Fruit fly (Drosophila melanogaster) whole organism, wandering third instar larva: Measurements from ENCODE around the gene Surf1.

Experiments used
- Abd-B ChIP-seq: fragments of >200 bp; optimal IDR thresholded peaks from 2 replicates; lab custom pipeline; 2017; ENCODE audit warnings: missing biosample characterization, missing genetic modification characterization
- CG32264 ChIP-seq: fragments of 200-800 bp; sonication (Bioruptor generic); optimal IDR thresholded peaks from 2 replicates; lab custom pipeline; 2016; ENCODE audit warnings: missing biosample characterization, missing genetic modification characterization
- CG9705 ChIP-seq: fragments of 200-800 bp; sonication (Bioruptor generic); optimal IDR thresholded peaks from 2 replicates; lab custom pipeline; 2018; ENCODE audit warnings: missing biosample characterization, mild to moderate bottlenecking, missing genetic modification characterization
- CrebA ChIP-seq: fragments of 200-800 bp; sonication (Bioruptor generic); optimal IDR thresholded peaks from 2 replicates; lab custom pipeline; 2016; ENCODE audit warnings: missing biosample characterization, mild to moderate bottlenecking, missing genetic modification characterization, borderline replicate concordance
- Dif ChIP-seq: fragments of 200-275, 200-300 bp; sonication (Bioruptor generic); optimal IDR thresholded peaks from 2 replicates; lab custom pipeline; 2018; ENCODE audit warnings: missing biosample characterization, missing genetic modification characterization; ENCODE audit not compliant: partially characterized antibody
- HLH106 ChIP-seq: fragments of 200-800 bp; optimal IDR thresholded peaks from 3 replicates; lab custom pipeline; 2019; ENCODE audit warnings: missing biosample characterization, mild to moderate bottlenecking, missing genetic modification characterization, moderate library complexity
- Hnf4 ChIP-seq: fragments of 200-800 bp; sonication (Bioruptor generic); optimal IDR thresholded peaks from 2 replicates; lab custom pipeline; 2016; ENCODE audit warnings: missing biosample characterization, mild to moderate bottlenecking, missing genetic modification characterization
- Hr78 ChIP-seq: fragments of >200 bp; optimal IDR thresholded peaks from 2 replicates; lab custom pipeline; 2017; ENCODE audit warnings: missing biosample characterization, missing genetic modification characterization
- Hr83 ChIP-seq: fragments of 200-300 bp; sonication (Bioruptor generic); optimal IDR thresholded peaks from 2 replicates; lab custom pipeline; 2016; ENCODE audit warnings: missing biosample characterization, mild to moderate bottlenecking, missing genetic modification characterization, moderate library complexity; ENCODE audit not compliant: poor library complexity, severe bottlenecking
- Jra ChIP-seq: sonication (Bioruptor generic); optimal IDR thresholded peaks from 2 replicates; lab custom pipeline; 2016; ENCODE audit warnings: missing biosample characterization, missing genetic modification characterization
- Mio ChIP-seq: sonication (Bioruptor generic); optimal IDR thresholded peaks from 2 replicates; lab custom pipeline; 2016; ENCODE audit warnings: missing biosample characterization, missing genetic modification characterization
- Myc ChIP-seq: fragments of >200 bp; optimal IDR thresholded peaks from 2 replicates; lab custom pipeline; 2017
- OdsH ChIP-seq: fragments of 200-800 bp; sonication (Bioruptor generic); optimal IDR thresholded peaks from 2 replicates; lab custom pipeline; 2016; ENCODE audit warnings: missing biosample characterization, mild to moderate bottlenecking, missing genetic modification characterization
- Sp1 ChIP-seq: fragments of 200-800 bp; sonication (Bioruptor generic); optimal IDR thresholded peaks from 3 replicates; lab custom pipeline; 2019; ENCODE audit warnings: missing biosample characterization, mild to moderate bottlenecking, missing genetic modification characterization, moderate library complexity
- Vsx2 ChIP-seq: fragments of 200-300, 225-300 bp; sonication (Bioruptor generic); optimal IDR thresholded peaks from 2 replicates; lab custom pipeline; 2018; ENCODE audit warnings: missing biosample characterization, missing genetic modification characterization; ENCODE audit not compliant: partially characterized antibody
- dl ChIP-seq, 2 experiments: fragments of 175-275, 200-275 bp in 1 of 2; fragments of 200-275 bp in 1 of 2; sonication (Bioruptor generic); optimal IDR thresholded peaks; lab custom pipeline; 2018; ENCODE audit warnings: mild to moderate bottlenecking in 2 of 2, missing biosample characterization in 2 of 2, missing genetic modification characterization in 2 of 2, moderate library complexity in 2 of 2; ENCODE audit not compliant: partially characterized antibody in 2 of 2, insufficient read depth in 1 of 2
- dsf ChIP-seq: sonication (Bioruptor generic); optimal IDR thresholded peaks from 2 replicates; lab custom pipeline; 2016; ENCODE audit warnings: missing biosample characterization, missing genetic modification characterization, borderline replicate concordance
- ey ChIP-seq: fragments of 200-800 bp; sonication (Bioruptor generic); optimal IDR thresholded peaks from 2 replicates; lab custom pipeline; 2016; ENCODE audit warnings: missing biosample characterization, missing genetic modification characterization
- foxo ChIP-seq, 2 experiments: fragments of 200-800 bp; sonication (Bioruptor generic); optimal IDR thresholded peaks; 2 replicates in 1 of 2; 3 replicates in 1 of 2; lab custom pipeline; 2016 to 2017; ENCODE audit warnings: missing biosample characterization in 2 of 2, missing genetic modification characterization in 2 of 2
- h ChIP-seq: fragments of 200-800 bp; sonication (Bioruptor generic); optimal IDR thresholded peaks from 3 replicates; lab custom pipeline; 2016; ENCODE audit warnings: missing biosample characterization, mild to moderate bottlenecking, missing genetic modification characterization
- jim ChIP-seq: fragments of 175-275, 200-325 bp; sonication (Bioruptor generic); optimal IDR thresholded peaks from 2 replicates; lab custom pipeline; 2016; ENCODE audit warnings: missing biosample characterization, mild to moderate bottlenecking, missing genetic modification characterization
- pan ChIP-seq: fragments of >200 bp; optimal IDR thresholded peaks from 2 replicates; lab custom pipeline; 2017
- rgr ChIP-seq: fragments of 200-800 bp; sonication (Bioruptor generic); optimal IDR thresholded peaks from 3 replicates; lab custom pipeline; 2016; ENCODE audit warnings: missing biosample characterization, mild to moderate bottlenecking, missing genetic modification characterization
- sv ChIP-seq: fragments of 200-800 bp; sonication (Bioruptor generic); optimal IDR thresholded peaks from 3 replicates; lab custom pipeline; 2016; ENCODE audit warnings: missing biosample characterization, missing genetic modification characterization
- tai ChIP-seq: sonication (Bioruptor generic); optimal IDR thresholded peaks from 2 replicates; lab custom pipeline; 2016; ENCODE audit warnings: missing biosample characterization, missing genetic modification characterization

Surf1 gene

DNA sequence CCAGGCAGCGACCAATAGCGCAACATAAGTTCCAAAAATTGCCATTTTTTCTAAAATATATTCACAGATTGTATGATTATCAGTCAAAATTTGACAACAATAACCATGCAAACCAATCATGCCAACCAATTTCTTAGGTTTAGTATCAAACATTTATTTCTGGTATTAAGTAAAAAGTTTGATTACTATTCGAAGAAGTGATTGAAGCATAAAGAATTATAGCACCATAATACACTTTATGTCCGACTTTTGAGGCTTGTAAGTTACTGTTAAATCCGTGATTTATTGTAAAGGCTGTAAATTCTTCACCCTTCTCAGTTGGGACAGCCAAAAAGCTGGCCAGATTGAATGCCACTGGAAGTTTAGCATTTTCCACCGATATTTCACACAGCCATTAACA, 26.3 kb upstream of the Surf1 start, which contains the start of gene CG45413:
TSS of gene CG45413 (minus strand) at position 101 of the 400 bp plus-strand sequence.
- TF ChIP-seq Abd-B (GFP tag; lab: Kevin White, UChicago), result no peak
- TF ChIP-seq Hr83 (GFP tag; lab: Kevin White, UChicago), result no peak
- TF ChIP-seq tai (GFP tag; lab: Kevin White, UChicago), result no peak
- TF ChIP-seq CrebA, result no peak
- no peak for TF ChIP-seq rgr

DNA sequence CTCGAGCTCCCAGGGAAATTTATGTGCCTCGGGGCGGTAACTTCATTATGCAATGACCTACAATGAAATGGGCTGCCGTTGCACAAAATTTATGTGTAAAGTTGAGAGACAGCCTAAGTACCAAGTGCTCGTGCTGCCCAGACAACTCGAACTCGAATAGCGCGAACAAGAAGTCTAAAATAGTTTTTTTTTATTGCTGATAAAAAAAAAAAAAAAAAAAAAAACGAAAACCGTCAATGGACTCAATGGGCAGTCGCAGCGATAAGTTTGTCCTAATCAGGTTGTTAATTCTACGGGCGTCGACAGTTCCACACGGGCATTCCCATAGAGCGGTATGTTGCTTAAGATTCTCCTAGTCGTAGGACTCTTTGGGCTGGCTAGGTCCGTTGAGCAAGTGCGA, 25.5 kb upstream of the Surf1 start, which contains the start of gene CG14820:
TSS of gene CG14820 (plus strand) at position 301 of the 400 bp plus-strand sequence.
- TF ChIP-seq foxo (GFP tag; optimal IDR thresholded peaks at IDR 0.05; lab: Kevin White, UChicago) (no peak), Mio (GFP tag; lab: Kevin White, UChicago) (no peak), Myc (lab: Kevin White, UChicago) (no peak), Jra (no peak), Dif (no peak), pan (lab: Kevin White, UChicago) (no peak), dl (GFP tag; optimal IDR thresholded peaks at IDR 0.05; lab: Kevin White, UChicago; ENCODE audit: insufficient read depth in 1 of 2, partially characterized antibody in 2 of 2) (no peak), Vsx2 (GFP tag; lab: Kevin White, UChicago) (no peak), CG9705 (no peak), OdsH (GFP tag; lab: Kevin White, UChicago) (no peak)

DNA sequence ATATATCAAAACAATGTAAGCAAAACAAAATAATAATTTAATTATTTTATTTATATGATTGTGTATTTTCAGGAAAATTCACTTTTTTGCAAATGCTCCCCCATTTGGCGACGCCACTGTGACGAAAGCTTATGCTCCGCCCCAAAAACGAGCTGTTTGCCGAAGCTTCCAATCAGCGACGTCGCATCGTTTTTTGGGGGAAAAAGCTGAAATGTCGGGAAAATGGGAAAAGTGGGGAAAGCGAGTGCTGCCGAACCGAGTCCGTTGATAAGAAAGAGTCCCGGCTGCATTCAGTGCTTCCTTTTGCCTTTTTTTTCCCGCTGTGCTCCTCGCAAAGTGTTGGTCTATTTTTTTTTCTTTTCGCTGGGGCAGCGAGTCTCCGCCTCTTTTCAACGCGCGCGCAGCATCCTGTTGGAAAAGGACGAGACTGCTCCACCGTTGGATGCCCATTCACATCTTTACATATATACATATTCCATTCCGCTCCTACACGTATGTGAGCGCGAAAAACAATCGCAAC, 23.3 kb upstream of the Surf1 start:
- TF ChIP-seq Mio (GFP tag; lab: Kevin White, UChicago) (no peak), dsf (no peak), CG32264 (GFP tag; lab: Kevin White, UChicago) (no peak), ey (GFP tag; lab: Kevin White, UChicago) (no peak)
- TF ChIP-seq, all 38 proteins: peak for 0

DNA sequence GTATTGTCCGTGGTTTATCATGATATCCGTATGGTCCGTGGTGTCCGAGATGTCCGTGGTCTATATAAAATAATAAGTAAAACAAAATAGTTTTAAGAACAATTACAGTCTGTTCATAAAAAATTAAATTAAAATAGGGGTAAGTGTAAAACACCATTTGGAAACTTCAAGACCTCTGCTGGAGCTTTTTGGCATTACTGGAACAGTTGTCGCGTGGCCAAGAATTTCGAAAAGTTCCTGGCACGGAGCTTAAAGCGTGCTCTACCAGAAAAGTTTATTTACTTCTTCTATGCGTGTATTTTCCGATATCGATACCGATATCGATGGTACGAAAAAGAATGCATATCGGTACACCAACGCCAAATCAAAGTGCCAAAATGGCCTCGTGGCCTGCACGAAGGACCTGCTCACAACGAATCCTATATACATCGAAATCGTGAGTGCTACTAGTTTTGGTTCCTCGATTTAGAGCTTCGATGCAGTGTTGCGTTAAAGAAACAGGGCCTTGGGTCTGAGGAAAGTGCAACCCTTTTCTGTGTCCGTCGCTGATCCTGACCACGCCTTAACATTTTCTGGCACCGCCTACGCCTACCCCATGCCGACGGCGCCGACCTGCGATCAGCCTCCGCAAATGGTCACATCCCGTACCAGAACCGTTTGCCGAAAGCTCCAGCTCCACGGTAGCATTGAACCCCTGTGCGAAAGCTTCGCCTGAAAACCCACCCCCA, 15.9 kb upstream of the Surf1 start:
- TF ChIP-seq pan (lab: Kevin White, UChicago), result no peak
- peak; percentile 58 for TF ChIP-seq h (GFP tag; lab: Kevin White, UChicago)
- no peak for TF ChIP-seq Sp1 (GFP tag; lab: Kevin White, UChicago)
- no peak for TF ChIP-seq dsf

DNA sequence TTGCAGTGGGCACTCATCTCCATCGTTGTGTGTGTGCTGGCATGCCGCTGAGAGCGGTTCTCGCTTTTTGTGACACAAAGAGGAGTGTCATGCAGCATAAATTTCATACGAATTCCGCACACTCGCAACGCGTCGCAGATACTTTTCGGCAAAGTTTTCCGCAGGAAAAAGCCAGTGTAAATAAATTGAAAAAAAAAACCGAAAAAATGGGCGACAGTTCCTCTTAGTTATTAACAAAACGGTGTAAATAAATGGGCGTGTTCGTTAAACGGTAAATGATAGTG, 15.4 kb upstream of the Surf1 start, which contains the start of gene tow:
TSS of gene tow (plus strand) at position 26 of the 284 bp plus-strand sequence.
- TF ChIP-seq jim (GFP tag; lab: Kevin White, UChicago), result no peak
- TF ChIP-seq dsf, result no peak
- TF ChIP-seq Hr78 (GFP tag; lab: Kevin White, UChicago), result no peak
- TF ChIP-seq dl (GFP tag; optimal IDR thresholded peaks at IDR 0.05; lab: Kevin White, UChicago; ENCODE audit: insufficient read depth in 1 of 2, partially characterized antibody in 2 of 2), result no peak
- TF ChIP-seq Hnf4, result no peak
- no peak for TF ChIP-seq OdsH (GFP tag; lab: Kevin White, UChicago)
- no peak for TF ChIP-seq ey (GFP tag; lab: Kevin White, UChicago)
- TF ChIP-seq tai (GFP tag; lab: Kevin White, UChicago), result no peak
- TF ChIP-seq pan (lab: Kevin White, UChicago), result no peak
- TF ChIP-seq sv (GFP tag; lab: Kevin White, UChicago), result no peak

DNA sequence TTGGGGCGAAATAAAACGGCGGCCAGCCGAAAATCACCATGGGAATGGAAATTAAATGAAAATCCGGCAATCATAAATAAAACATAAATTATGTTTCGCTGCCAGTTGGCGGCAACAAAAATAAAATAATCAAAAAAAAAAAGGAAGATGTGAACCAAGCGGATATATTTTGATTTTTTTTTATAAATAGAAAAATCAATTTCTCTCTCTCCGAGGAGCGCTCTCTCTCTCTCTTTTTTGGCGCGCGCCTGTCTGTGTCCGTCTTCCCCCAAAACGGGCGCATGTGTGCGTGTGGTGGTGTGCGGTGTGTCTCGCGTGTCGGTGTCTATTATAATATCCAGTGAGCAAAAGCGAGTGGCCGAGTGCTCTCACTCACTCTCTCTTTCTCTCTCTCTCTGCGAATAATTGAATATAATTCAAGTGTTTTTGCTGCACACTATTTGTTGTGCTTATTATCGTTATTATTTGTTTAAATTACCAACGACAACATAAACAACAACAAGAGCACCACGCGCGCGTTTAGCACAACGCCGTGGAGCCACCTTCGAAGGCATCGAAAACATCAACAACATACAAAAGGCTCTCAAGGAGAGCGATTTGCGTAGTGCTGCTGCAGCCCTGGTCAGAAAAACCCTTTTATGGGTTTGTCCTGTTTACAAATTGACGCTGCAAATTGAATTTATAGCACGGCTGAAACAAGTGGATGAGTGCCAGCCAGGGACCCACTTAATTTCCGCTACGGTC, 14.8 kb upstream of the Surf1 start:
- no peak for TF ChIP-seq sv (GFP tag; lab: Kevin White, UChicago)

DNA sequence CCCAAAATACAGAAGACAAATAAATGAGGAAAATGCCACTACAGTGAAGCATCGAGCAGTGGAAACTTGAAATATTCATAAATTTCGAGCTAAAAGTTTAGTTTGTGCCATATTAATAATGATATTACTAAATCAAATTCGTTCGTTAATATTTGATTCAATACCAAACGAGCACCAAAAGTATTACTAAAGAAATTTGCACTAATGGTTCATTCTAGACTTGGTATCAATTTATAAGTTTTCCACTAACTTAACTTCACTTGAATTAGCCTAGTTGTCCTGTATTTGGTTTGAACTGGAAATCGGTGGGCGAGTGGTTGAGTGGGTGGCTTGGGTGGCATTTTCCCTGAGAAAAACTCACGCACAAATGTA, 14.2 kb upstream of the Surf1 start:
- no peak for TF ChIP-seq HLH106
- TF ChIP-seq Dif, result no peak
- TF ChIP-seq CG32264 (GFP tag; lab: Kevin White, UChicago), result no peak
- no peak for TF ChIP-seq jim (GFP tag; lab: Kevin White, UChicago)
